Worm (Caenorhabditis elegans): ENCODE results near the gene nhr-17.

ce11 chrX:12635010-12635409 is 32.6 kb downstream of the nhr-17 start:
- TF ChIP-seq hmg-1.2 (GFP tag; IDR thresholded peaks at IDR 0.05), result peak; percentile 58; the same call in 1 of the 2 replicates
- no peak for TF ChIP-seq die-1 (tag; optimal IDR thresholded peaks at IDR 0.05)
- no peak for TF ChIP-seq snpc-4 (GFP tag; optimal IDR thresholded peaks at IDR 0.05)
- TF ChIP-seq snpc-4 (tag; optimal IDR thresholded peaks at IDR 0.05), result no peak
- TF ChIP-seq hrde-1 (tag; optimal IDR thresholded peaks at IDR 0.05; ENCODE audit: borderline replicate concordance), result no peak
- no peak for TF ChIP-seq ets-4 (GFP tag; optimal IDR thresholded peaks at IDR 0.05)
- no peak for TF ChIP-seq pha-4 (tag; optimal IDR thresholded peaks at IDR 0.05)
- TF ChIP-seq athp-1 (tag; optimal IDR thresholded peaks at IDR 0.05), result no peak
- no peak for TF ChIP-seq sea-2 (GFP tag; IDR thresholded peaks at IDR 0.05)
- no peak for TF ChIP-seq Y67H2A.10 (GFP tag; conservative IDR thresholded peaks at IDR 0.05)
- TF ChIP-seq unc-62 (GFP tag; optimal IDR thresholded peaks at IDR 0.05), result no peak
- no peak for TF ChIP-seq hsf-1 (GFP tag; IDR thresholded peaks at IDR 0.05)
- TF ChIP-seq ceh-79 (tag; optimal IDR thresholded peaks at IDR 0.05), result no peak
- TF ChIP-seq ceh-27 (GFP tag; optimal IDR thresholded peaks at IDR 0.05), result peak; percentile 46
- no peak for TF ChIP-seq unc-130 (GFP tag; optimal IDR thresholded peaks at IDR 0.05)

All from whole organism, young adult.